Worm (Caenorhabditis elegans): ENCODE data around the gene T05G5.5.
A peak's percentile ranks its signal among the peaks of the same experiment; 100 is the strongest.

Gene T05G5.5

DNA sequence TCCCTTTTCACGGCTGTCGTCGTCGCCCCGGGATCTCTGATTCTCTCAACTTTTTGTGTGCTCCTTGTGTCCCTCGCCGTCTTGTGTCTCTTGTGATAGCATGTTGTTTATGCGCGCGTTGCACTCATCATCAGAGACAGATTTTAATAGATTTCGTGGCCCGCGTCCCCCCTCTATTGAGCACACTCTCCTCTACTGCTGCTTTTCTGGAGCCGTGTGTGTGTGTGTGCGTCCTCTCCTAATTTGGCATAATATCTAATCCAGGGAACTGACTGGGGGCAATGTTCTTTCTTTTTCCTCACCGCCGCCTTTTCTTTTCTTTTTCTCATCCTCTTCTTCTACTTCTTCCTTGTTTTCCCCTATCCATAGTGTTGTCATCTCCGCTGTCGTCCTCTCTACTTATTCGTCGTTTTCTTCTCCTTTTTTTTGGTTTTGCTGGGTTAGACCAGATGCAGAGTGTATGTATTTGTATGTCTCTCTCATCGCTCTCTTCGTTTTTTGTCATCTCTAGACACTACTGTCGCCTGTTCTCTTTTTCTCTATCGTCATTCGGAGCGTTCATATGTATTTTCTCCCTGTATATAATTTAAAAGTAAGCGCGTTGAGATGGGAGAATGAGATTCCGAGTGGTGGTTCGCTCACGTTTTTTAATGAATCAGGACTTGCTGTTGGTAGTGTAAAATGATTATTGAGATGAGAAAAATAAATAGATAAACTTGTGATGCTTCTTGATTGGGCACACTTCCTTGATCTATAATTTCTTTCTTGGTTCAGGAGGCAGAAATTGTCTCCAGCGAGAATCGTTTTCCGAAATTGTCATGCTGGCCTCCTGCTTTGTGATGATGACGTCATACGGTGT lies 47.3 kb downstream of the T05G5.5 start:
- no peak for TF ChIP-seq cebp-1 (GFP tag; IDR thresholded peaks at IDR 0.05)
- TF ChIP-seq cebp-1 (tag; optimal IDR thresholded peaks at IDR 0.05) = peak; percentile 36
- TF ChIP-seq zfh-2 (GFP tag; conservative IDR thresholded peaks at IDR 0.05) = peak; percentile 83
- no peak for TF ChIP-seq zim-3 (tag; optimal IDR thresholded peaks at IDR 0.05)
- peak; percentile 11 for TF ChIP-seq die-1 (tag; optimal IDR thresholded peaks at IDR 0.05)
- TF ChIP-seq hmg-1.2 (GFP tag; IDR thresholded peaks at IDR 0.05) = peak; percentile 43; the same call in 1 of the 2 replicates
- TF ChIP-seq K12H6.12 (tag; optimal IDR thresholded peaks at IDR 0.05) = peak; percentile 51
- peak; percentile 38 for TF ChIP-seq somi-1 (GFP tag; optimal IDR thresholded peaks at IDR 0.05)
- peak; percentile 38 for TF ChIP-seq ceh-27 (GFP tag; optimal IDR thresholded peaks at IDR 0.05)
- TF ChIP-seq egrh-3 (GFP tag; IDR thresholded peaks at IDR 0.05) = no peak
- 0 out of 2 replicates have a peak, but pooled peaks have one; percentile 19 for TF ChIP-seq nfyb-1 (GFP tag; IDR thresholded peaks at IDR 0.05)
- 0 out of 2 replicates have a peak, but pooled peaks have one; percentile 57 for TF ChIP-seq lin-26 (GFP tag; IDR thresholded peaks at IDR 0.05)
- TF ChIP-seq attf-3 (GFP tag; conservative IDR thresholded peaks at IDR 0.05) = no peak

DNA sequence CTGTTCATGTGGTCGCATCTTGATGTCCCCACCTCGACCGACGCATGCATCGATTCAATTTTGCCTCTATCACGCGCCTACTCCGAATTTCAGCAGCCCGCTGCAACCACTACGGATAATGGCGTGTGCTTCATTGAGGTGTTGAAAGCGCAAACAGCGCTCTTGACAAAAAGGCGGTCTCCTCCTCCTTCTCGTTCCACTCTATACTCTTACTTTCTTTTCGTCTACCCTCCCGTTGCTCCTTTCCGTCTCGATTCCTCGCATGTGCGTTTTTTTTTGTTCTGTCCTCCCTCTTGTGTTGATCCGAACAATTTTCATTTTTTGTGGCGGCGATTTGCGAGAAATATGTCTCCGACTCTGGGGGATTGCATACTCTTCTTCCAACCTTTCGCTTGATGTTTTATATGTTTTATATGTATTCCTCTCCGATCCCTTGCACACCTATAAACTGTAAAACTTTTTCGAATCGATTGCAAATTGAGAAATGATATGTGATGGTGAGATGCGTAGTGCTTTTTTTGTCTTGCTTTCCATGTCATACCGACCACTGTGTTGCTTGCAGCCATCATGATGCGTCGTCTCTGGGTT lies 48.5 kb downstream of the T05G5.5 start:
- TF ChIP-seq T26A5.8 (tag; optimal IDR thresholded peaks at IDR 0.05) (no peak), snpc-4 (GFP tag; optimal IDR thresholded peaks at IDR 0.05) (no peak), snpc-4 (tag; optimal IDR thresholded peaks at IDR 0.05) (peak in 1 of 4 experiments; percentile 20), ZK185.1 (tag; optimal IDR thresholded peaks at IDR 0.05; ENCODE audit: poor library complexity, severe bottlenecking) (peak; percentile 46), zfh-2 (GFP tag; conservative IDR thresholded peaks at IDR 0.05) (peak; percentile 84), lir-1 (GFP tag; conservative IDR thresholded peaks at IDR 0.05) (no peak), ceh-27 (GFP tag; optimal IDR thresholded peaks at IDR 0.05) (peak; percentile 7), K12H6.12 (tag; optimal IDR thresholded peaks at IDR 0.05) (peak; percentile 61), hmg-1.2 (GFP tag; IDR thresholded peaks at IDR 0.05) (peak; percentile 27; the same call in 1 of the 2 replicates), ztf-18 (tag; optimal IDR thresholded peaks at IDR 0.05) (peak; percentile 5), nhr-80 (tag; optimal IDR thresholded peaks at IDR 0.05) (peak; percentile 62), cebp-1 (GFP tag; IDR thresholded peaks at IDR 0.05) (no peak), cebp-1 (tag; optimal IDR thresholded peaks at IDR 0.05) (peak; percentile 57), lin-26 (GFP tag; IDR thresholded peaks at IDR 0.05) (0 out of 2 replicates have a peak, but pooled peaks have one; percentile 38), B0261.1 (tag; optimal IDR thresholded peaks at IDR 0.05) (no peak)

DNA sequence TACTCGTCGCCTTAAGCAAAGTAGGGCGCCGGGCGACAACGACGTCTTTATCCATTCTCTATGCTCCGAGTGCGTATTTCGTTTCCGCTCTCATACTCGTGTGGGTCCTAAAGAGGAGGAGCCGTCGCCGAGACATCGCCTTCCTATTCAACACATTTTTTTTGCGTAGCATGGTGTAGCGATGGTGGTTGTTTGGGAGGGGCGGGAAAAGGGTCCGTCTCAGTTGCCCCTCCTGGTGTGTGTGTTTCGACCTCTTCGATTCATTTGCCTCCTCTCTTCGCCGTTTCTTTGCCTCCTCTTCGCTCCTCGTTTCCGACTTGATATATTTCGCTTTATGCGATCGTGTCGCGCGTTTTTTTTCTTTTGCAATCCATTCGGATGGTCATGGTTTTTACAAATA lies 49.4 kb downstream of the T05G5.5 start:
- TF ChIP-seq lin-26 (GFP tag; IDR thresholded peaks at IDR 0.05) (0 out of 2 replicates have a peak, but pooled peaks have one; percentile 11), pbrm-1 (GFP tag; IDR thresholded peaks at IDR 0.05) (no peak), nfya-1 (tag; optimal IDR thresholded peaks at IDR 0.05; ENCODE audit: borderline replicate concordance, insufficient read depth) (no peak), C06A6.2 (GFP tag; conservative IDR thresholded peaks at IDR 0.05) (no peak), lsl-1 (GFP tag; optimal IDR thresholded peaks at IDR 0.05) (no peak), rcor-1 (GFP tag; IDR thresholded peaks at IDR 0.05) (no peak), nhr-120 (GFP tag; IDR thresholded peaks at IDR 0.05) (0 out of 2 replicates have a peak, but pooled peaks have one; percentile 33), ztf-28 (GFP tag; IDR thresholded peaks at IDR 0.05) (no peak), sea-2 (GFP tag; IDR thresholded peaks at IDR 0.05) (no peak), ztf-3 (GFP tag; optimal IDR thresholded peaks at IDR 0.05) (no peak), mes-4 (tag; optimal IDR thresholded peaks at IDR 0.05) (no peak), mxl-1 (tag; optimal IDR thresholded peaks at IDR 0.05) (no peak), hmg-20 (GFP tag; IDR thresholded peaks at IDR 0.05) (0 out of 2 replicates have a peak, but pooled peaks have one; percentile 24), tlf-1 (GFP tag; optimal IDR thresholded peaks at IDR 0.05) (no peak), ceh-79 (tag; optimal IDR thresholded peaks at IDR 0.05) (no peak), gei-17 (GFP tag; optimal IDR thresholded peaks at IDR 0.05) (no peak), egl-44 (GFP tag; IDR thresholded peaks at IDR 0.05) (no peak), Y56A3A.18 (GFP tag; IDR thresholded peaks at IDR 0.05) (no peak), B0035.1 (tag; optimal IDR thresholded peaks at IDR 0.05) (no peak)
